Fruit fly (Drosophila melanogaster): Measurements from ENCODE around the gene Pp1alpha-96A.
A peak's percentile ranks its signal among the peaks of the same experiment; 100 is the strongest.

The Pp1alpha-96A gene

dm6 chr3R:24543676-24544277 is 25.7 kb downstream of the Pp1alpha-96A start, which contains the start of gene Cftr:
TSS of gene Cftr (minus strand) at chr3R:24543914.
- peak; percentile 58 for TF ChIP-seq noc (tag; optimal IDR thresholded peaks at IDR 0.05)

- no peak for TF ChIP-seq noc (tag; optimal IDR thresholded peaks at IDR 0.05)
These were observed 26.3 kb downstream of the Pp1alpha-96A start, which contains the start of gene Esyt2 for dm6 chr3R:24544388-24544787. TSS of gene Esyt2 (plus strand) at chr3R:24544719.

- TF ChIP-seq noc (tag; optimal IDR thresholded peaks at IDR 0.05): no peak
These were observed 30.1 kb downstream of the Pp1alpha-96A start for dm6 chr3R:24548216-24548615.

dm6 chr3R:24548832-24549231 is 30.8 kb downstream of the Pp1alpha-96A start:
- TF ChIP-seq noc (tag; optimal IDR thresholded peaks at IDR 0.05): no peak

- no peak for TF ChIP-seq noc (tag; optimal IDR thresholded peaks at IDR 0.05)
These were observed 31.8 kb downstream of the Pp1alpha-96A start for dm6 chr3R:24549834-24550233.

- TF ChIP-seq noc (tag; optimal IDR thresholded peaks at IDR 0.05): no peak
These were observed 32.8 kb downstream of the Pp1alpha-96A start for dm6 chr3R:24550802-24551391.

- no peak for TF ChIP-seq noc (tag; optimal IDR thresholded peaks at IDR 0.05)
These were observed 37.1 kb downstream of the Pp1alpha-96A start for dm6 chr3R:24555150-24555549.

- no peak for TF ChIP-seq noc (tag; optimal IDR thresholded peaks at IDR 0.05)
These were observed 37.9 kb downstream of the Pp1alpha-96A start for dm6 chr3R:24555932-24556331.

- no peak for TF ChIP-seq noc (tag; optimal IDR thresholded peaks at IDR 0.05)
These were observed 38.5 kb downstream of the Pp1alpha-96A start for dm6 chr3R:24556554-24556953.

dm6 chr3R:24557020-24557465 is 39.0 kb downstream of the Pp1alpha-96A start:
- TF ChIP-seq noc (tag; optimal IDR thresholded peaks at IDR 0.05): no peak

- TF ChIP-seq noc (tag; optimal IDR thresholded peaks at IDR 0.05): no peak
These were observed 44.4 kb downstream of the Pp1alpha-96A start for dm6 chr3R:24562323-24563025.

dm6 chr3R:24563039-24563825 is 45.2 kb downstream of the Pp1alpha-96A start:
- TF ChIP-seq noc (tag; optimal IDR thresholded peaks at IDR 0.05): peak; percentile 39

- no peak for TF ChIP-seq noc (tag; optimal IDR thresholded peaks at IDR 0.05)
These were observed 46.2 kb downstream of the Pp1alpha-96A start for dm6 chr3R:24564191-24564798.

- TF ChIP-seq noc (tag; optimal IDR thresholded peaks at IDR 0.05): peak; percentile 28
These were observed 46.8 kb downstream of the Pp1alpha-96A start for dm6 chr3R:24564799-24565344.

dm6 chr3R:24565748-24566239 is 47.7 kb downstream of the Pp1alpha-96A start:
- TF ChIP-seq noc (tag; optimal IDR thresholded peaks at IDR 0.05): peak; percentile 83

All from whole organism, larva.